Fruit fly (Drosophila melanogaster) whole organism, pupa: ENCODE data around the gene CG33306.

ENCODE experiments used
- CG13204 ChIP-seq: fragments of 200-800 bp; sonication (Bioruptor generic); optimal IDR thresholded peaks from 2 replicates; lab custom pipeline; 2018; ENCODE audit warnings: missing biosample characterization, mild to moderate bottlenecking, missing genetic modification characterization, moderate library complexity
- CG14655 ChIP-seq: fragments of 200-800 bp; sonication (Bioruptor generic); optimal IDR thresholded peaks from 3 replicates; lab custom pipeline; 2017; ENCODE audit warnings: mild to moderate bottlenecking, missing biosample characterization, missing genetic modification reagents, missing genetic modification characterization
- CG15710 ChIP-seq: fragments of 200-800 bp; sonication (Bioruptor generic); optimal IDR thresholded peaks from 2 replicates; lab custom pipeline; 2018; ENCODE audit warnings: missing biosample characterization, mild to moderate bottlenecking, missing genetic modification characterization, moderate library complexity
- CG17806 ChIP-seq: fragments of 200-800 bp; sonication (Bioruptor generic); optimal IDR thresholded peaks from 2 replicates; lab custom pipeline; 2018; ENCODE audit warnings: missing biosample characterization, mild to moderate bottlenecking, missing genetic modification characterization, moderate library complexity
- CG4496 ChIP-seq: fragments of 200-800 bp; sonication (Bioruptor generic); IDR thresholded peaks from 3 replicates; pipeline ENCODE4 v1.3.6; 2022; ENCODE audit warnings: missing biosample characterization, missing genetic modification characterization
- CG8159 ChIP-seq: fragments of 200-800 bp; sonication (Bioruptor generic); optimal IDR thresholded peaks from 3 replicates; lab custom pipeline; 2018; ENCODE audit warnings: missing biosample characterization, mild to moderate bottlenecking, missing genetic modification characterization, moderate library complexity
- D1 ChIP-seq: fragments of 200-800 bp; sonication (Bioruptor generic); optimal IDR thresholded peaks from 2 replicates; lab custom pipeline; 2018; ENCODE audit warnings: missing biosample characterization, mild to moderate bottlenecking, missing genetic modification characterization, moderate library complexity
- EcR ChIP-seq: fragments of 200-800 bp; sonication (Bioruptor generic); optimal IDR thresholded peaks from 3 replicates; lab custom pipeline; 2019; ENCODE audit warnings: missing biosample characterization, missing genetic modification characterization, mild to moderate bottlenecking, moderate library complexity, missing genetic modification reagents
- Ets98B ChIP-seq: fragments of 200-800 bp; sonication (Bioruptor generic); IDR thresholded peaks from 2 replicates; pipeline ENCODE4 v1.3.6; 2022; ENCODE audit warnings: missing biosample characterization, missing genetic modification characterization
- Pif1B ChIP-seq: fragments of 200-800 bp; sonication (Bioruptor generic); optimal IDR thresholded peaks from 3 replicates; lab custom pipeline; 2016; ENCODE audit warnings: missing biosample characterization, missing genetic modification characterization
- Snoo ChIP-seq: fragments of 200-800 bp; sonication (Bioruptor generic); optimal IDR thresholded peaks from 3 replicates; lab custom pipeline; 2017; ENCODE audit warnings: missing biosample characterization, mild to moderate bottlenecking, missing genetic modification characterization, inconsistent platforms
- rn ChIP-seq: fragments of 200-800 bp; sonication (Bioruptor generic); IDR thresholded peaks from 2 replicates; pipeline ENCODE4 v1.3.6; 2022; ENCODE audit warnings: missing biosample characterization, missing genetic modification characterization

DNA sequence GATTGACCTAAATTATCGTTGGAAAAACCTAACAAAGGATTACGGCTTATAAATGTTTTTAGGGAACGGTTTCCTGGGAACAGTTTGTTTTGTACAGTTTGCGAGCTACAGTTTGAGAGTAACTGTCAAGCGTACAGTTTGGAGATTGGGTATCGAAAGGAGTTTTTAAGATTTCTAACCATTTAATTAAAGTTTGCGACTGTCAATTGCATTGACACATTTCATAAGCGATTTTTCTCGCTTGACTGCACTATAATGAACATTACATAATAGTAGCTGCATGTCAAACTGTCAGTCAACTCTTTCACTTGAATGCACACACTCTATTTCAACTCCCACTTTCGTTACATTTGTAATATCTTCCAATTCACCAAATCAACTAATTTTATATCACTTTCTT lies 49.3 kb upstream of the CG33306 start:
- no peak for TF ChIP-seq CG4496 (GFP tag; lab: Robert Waterston, UW)
- no peak for TF ChIP-seq EcR (GFP tag; lab: Kevin White, UChicago)
- TF ChIP-seq rn (GFP tag; lab: Robert Waterston, UW) = no peak
- no peak for TF ChIP-seq Snoo
- no peak for TF ChIP-seq D1
- TF ChIP-seq Ets98B = no peak
- no peak for TF ChIP-seq CG17806 (tag; lab: Kevin White, UChicago)
- no peak for TF ChIP-seq CG8159 (tag; lab: Kevin White, UChicago)
- TF ChIP-seq Pif1B (GFP tag; lab: Kevin White, UChicago) = no peak
- TF ChIP-seq CG15710 (tag; lab: Kevin White, UChicago) = no peak
- TF ChIP-seq CG14655 (GFP tag; lab: Kevin White, UChicago) = no peak
- no peak for TF ChIP-seq CG13204
